Worm (Caenorhabditis elegans): ENCODE data around the gene par-3.

Gene par-3

DNA sequence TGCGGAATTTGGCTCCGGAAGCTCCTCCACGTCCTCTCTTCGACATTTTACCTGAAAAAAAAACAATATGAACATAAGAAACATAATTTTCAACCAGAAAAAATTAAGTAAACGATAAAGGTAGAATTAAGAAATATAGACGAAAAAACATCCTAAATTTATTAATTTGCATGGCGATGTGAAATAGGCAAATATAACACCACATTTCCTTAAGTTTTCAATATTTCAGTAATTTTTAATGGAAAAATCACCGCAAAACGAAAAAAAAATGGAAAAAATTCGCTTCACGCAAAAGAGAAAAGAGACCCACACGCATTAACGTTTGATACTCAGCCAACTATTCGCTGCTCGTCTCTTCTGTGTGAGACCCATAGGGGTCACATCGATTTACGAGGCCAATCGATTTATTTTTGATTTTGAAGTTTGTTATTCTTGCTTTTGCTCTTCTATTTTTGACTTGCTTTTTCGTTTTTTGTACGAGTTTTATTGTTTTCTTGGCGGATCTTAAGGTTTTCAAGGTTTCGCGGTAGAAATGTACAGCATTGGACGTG is 42.1 kb downstream of the par-3 start, which contains the start of gene rpl-23 (continued):
- TF ChIP-seq mdl-1 (tag; optimal IDR thresholded peaks at IDR 0.05) (peak in 1 of 2 experiments; percentile 83), elt-3 (tag; optimal IDR thresholded peaks at IDR 0.05) (peak in 5 of 6 experiments; percentile 45 to 97 (median 83)), unc-62 (GFP tag; optimal IDR thresholded peaks at IDR 0.05) (no peak), lin-35 (GFP tag; optimal IDR thresholded peaks at IDR 0.05) (peak; percentile 88 to 95), fos-1 (tag; optimal IDR thresholded peaks at IDR 0.05) (peak; percentile 92), nhr-90 (tag; optimal IDR thresholded peaks at IDR 0.05; ENCODE audit: poor library complexity) (peak; percentile 82), nhr-71 (tag; optimal IDR thresholded peaks at IDR 0.05) (peak; percentile 94), swsn-7 (tag; optimal IDR thresholded peaks at IDR 0.05) (peak; percentile 88), nhr-77 (tag; optimal IDR thresholded peaks at IDR 0.05) (peak; percentile 90), fkh-10 (GFP tag; optimal IDR thresholded peaks at IDR 0.05) (peak; percentile 85), nhr-237 (tag; optimal IDR thresholded peaks at IDR 0.05) (peak; percentile 82), aha-1 (tag; optimal IDR thresholded peaks at IDR 0.05) (peak; percentile 30), C04F5.9 (tag; optimal IDR thresholded peaks at IDR 0.05) (peak; percentile 47), unc-130 (tag; optimal IDR thresholded peaks at IDR 0.05) (peak; percentile 85), C34B4.2 (tag; optimal IDR thresholded peaks at IDR 0.05) (no peak), Y116A8C.19 (tag; optimal IDR thresholded peaks at IDR 0.05; ENCODE audit: borderline replicate concordance) (no peak), egl-27 (tag; optimal IDR thresholded peaks at IDR 0.05) (peak; percentile 14 to 16), ceh-88 (GFP tag; IDR thresholded peaks at IDR 0.05) (peak; percentile 71), hlh-17 (GFP tag; optimal IDR thresholded peaks at IDR 0.05; ENCODE audit: borderline replicate concordance) (no peak), mab-9 (GFP tag; IDR thresholded peaks at IDR 0.05) (no peak), ceh-63 (GFP tag; optimal IDR thresholded peaks at IDR 0.05) (no peak), snu-23 (GFP tag; optimal IDR thresholded peaks at IDR 0.05) (peak; percentile 97), lin-15B (tag; optimal IDR thresholded peaks at IDR 0.05) (peak; percentile 85), sptf-1 (tag; optimal IDR thresholded peaks at IDR 0.05) (no peak), skn-1 (tag; optimal IDR thresholded peaks at IDR 0.05) (peak; percentile 97), grh-1 (GFP tag; IDR thresholded peaks at IDR 0.05) (peak; percentile 70), irx-1 (tag; optimal IDR thresholded peaks at IDR 0.05) (peak; percentile 74), lin-14 (GFP tag; optimal IDR thresholded peaks at IDR 0.05) (peak; percentile 93), rnt-1 (tag; optimal IDR thresholded peaks at IDR 0.05) (peak; percentile 90), ceh-90 (tag; optimal IDR thresholded peaks at IDR 0.05) (no peak), nhr-12 (tag; optimal IDR thresholded peaks at IDR 0.05) (no peak), mef-2 (tag; optimal IDR thresholded peaks at IDR 0.05) (peak; percentile 27), C16A3.4 (tag; optimal IDR thresholded peaks at IDR 0.05) (peak; percentile 98), F16B12.6 (tag; optimal IDR thresholded peaks at IDR 0.05) (peak; percentile 62), vab-15 (tag; optimal IDR thresholded peaks at IDR 0.05) (peak; percentile 81), efl-1 (optimal IDR thresholded peaks at IDR 0.05) (peak; percentile 92 to 95), efl-1 (GFP tag; optimal IDR thresholded peaks at IDR 0.05 in 1 of 2) (peak; percentile 84 to 98), snpc-4 (tag; optimal IDR thresholded peaks at IDR 0.05) (peak; percentile 61)

ce11 chrIII:5707546-5707945 is 43.5 kb downstream of the par-3 start:
- TF ChIP-seq grh-1 (GFP tag; IDR thresholded peaks at IDR 0.05) = no peak
- no peak for TF ChIP-seq elt-3 (tag; optimal IDR thresholded peaks at IDR 0.05)
- TF ChIP-seq ces-1 (GFP tag; optimal IDR thresholded peaks at IDR 0.05) = no peak
- TF ChIP-seq alr-1 (tag; optimal IDR thresholded peaks at IDR 0.05; ENCODE audit: borderline replicate concordance) = peak; percentile 99
- no peak for TF ChIP-seq hlh-4 (tag; optimal IDR thresholded peaks at IDR 0.05)
- no peak for TF ChIP-seq C34B4.2 (tag; optimal IDR thresholded peaks at IDR 0.05)
- TF ChIP-seq elt-2 (tag; optimal IDR thresholded peaks at IDR 0.05) = no peak
